Worm (Caenorhabditis elegans) whole organism, L1 larva: ENCODE data around the gene rsp-3.

Experiments
- ets-5 ChIP-seq: fragments of 200-800 bp; sonication (Bioruptor generic); IDR thresholded peaks from 2 replicates; pipeline ENCODE4 v1.3.6; 2022; ENCODE audit warnings: missing genetic modification characterization, missing compliant biosample characterization
- fkh-10 ChIP-seq: sonication (generic microtip); optimal IDR thresholded peaks from 2 replicates; lab custom pipeline; 2017; ENCODE audit warnings: missing biosample characterization, missing genetic modification reagents, missing genetic modification characterization
- nhr-76 ChIP-seq: sonication (generic microtip); optimal IDR thresholded peaks from 2 replicates; lab custom pipeline; 2017; ENCODE audit warnings: missing biosample characterization, missing genetic modification characterization
- nhr-84 ChIP-seq: sonication (generic microtip); optimal IDR thresholded peaks from 2 replicates; lab custom pipeline; 2017; ENCODE audit warnings: missing biosample characterization, missing genetic modification characterization
- skn-1 ChIP-seq: fragments of 150-350 bp; optimal IDR thresholded peaks from 2 replicates; lab custom pipeline; 2014; ENCODE audit warnings: missing biosample characterization, missing genetic modification characterization
- zag-1 ChIP-seq: fragments of 150-350 bp; optimal IDR thresholded peaks from 2 replicates; lab custom pipeline; 2014; ENCODE audit warnings: missing biosample characterization, missing genetic modification characterization

DNA sequence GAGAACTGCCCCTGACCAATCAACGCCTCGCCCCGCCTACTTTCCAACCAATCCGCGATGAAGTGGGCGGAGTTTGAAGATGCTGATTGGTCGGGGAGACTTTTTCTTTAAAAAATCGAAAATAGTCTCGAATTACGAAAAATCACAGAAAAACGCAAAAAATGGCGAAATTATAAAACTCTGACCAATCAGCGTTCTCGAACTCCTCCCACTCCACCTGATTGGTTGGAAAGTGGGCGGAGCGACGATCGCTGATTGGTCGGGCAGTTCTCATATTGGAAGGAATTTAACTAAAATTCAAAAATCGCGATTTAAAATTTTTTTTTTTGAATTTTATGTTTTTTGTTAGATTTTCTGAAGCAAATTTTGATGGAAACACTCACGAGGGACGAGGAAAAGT lies 15.5 kb upstream of the rsp-3 start:
- no peak for TF ChIP-seq zag-1 (tag; lab: Kevin White, UChicago)
- no peak for TF ChIP-seq nhr-76
- no peak for TF ChIP-seq skn-1 (tag; lab: Kevin White, UChicago)
- no peak for TF ChIP-seq ets-5 (GFP tag; lab: Robert Waterston, UW)
- no peak for TF ChIP-seq nhr-84 (tag; lab: Kevin White, UChicago)
- TF ChIP-seq fkh-10 (GFP tag; lab: Kevin White, UChicago), result no peak
